Worm (Caenorhabditis elegans) whole organism, young adult: ENCODE measurements around the gene set-20.

ENCODE experiments used
- B0035.1 ChIP-seq: sonication (generic microtip); optimal IDR thresholded peaks from 2 replicates; lab custom pipeline; 2016; ENCODE audit warnings: missing genetic modification characterization, mild to moderate bottlenecking, missing compliant biosample characterization, missing genotype, missing genetic modification reagents
- C06A6.2 ChIP-seq: fragments of 200-800 bp; sonication (Bioruptor generic); conservative IDR thresholded peaks from 2 replicates; pipeline ENCODE4 v1.3.6; 2022; ENCODE audit warnings: missing genetic modification characterization, missing compliant biosample characterization
- D2030.7 ChIP-seq: fragments of 200-800 bp; sonication (Bioruptor generic); IDR thresholded peaks from 2 replicates; pipeline ENCODE4 v1.3.6; 2022; ENCODE audit warnings: missing genetic modification reagents, missing genetic modification characterization, missing compliant biosample characterization
- F22D6.2 ChIP-seq: sonication (generic microtip); optimal IDR thresholded peaks from 2 replicates; lab custom pipeline; 2016; ENCODE audit warnings: mild to moderate bottlenecking, missing genetic modification characterization, missing compliant biosample characterization
- F23B12.7 ChIP-seq: sonication (generic microtip); optimal IDR thresholded peaks from 2 replicates; lab custom pipeline; 2017; ENCODE audit warnings: missing genetic modification characterization, mild to moderate bottlenecking, missing compliant biosample characterization, antibody characterized with exemption, moderate library complexity; ENCODE audit not compliant: insufficient read depth
- F33H1.4 ChIP-seq: fragments of 200-800 bp; sonication (Bioruptor generic); IDR thresholded peaks from 2 replicates; pipeline ENCODE4 v1.3.6; 2022; ENCODE audit warnings: missing genetic modification reagents, missing genetic modification characterization, missing compliant biosample characterization
- F52B5.7 ChIP-seq: sonication (generic microtip); optimal IDR thresholded peaks from 2 replicates; lab custom pipeline; 2016; ENCODE audit warnings: mild to moderate bottlenecking, missing genetic modification characterization, missing compliant biosample characterization
- K11D2.4 ChIP-seq: fragments of 200-800 bp; sonication (Bioruptor generic); IDR thresholded peaks from 2 replicates; pipeline ENCODE4 v1.3.6; 2022; ENCODE audit warnings: missing genetic modification reagents, missing genetic modification characterization, missing compliant biosample characterization
- T07F8.4 ChIP-seq: sonication (generic microtip); optimal IDR thresholded peaks from 2 replicates; lab custom pipeline; 2016; ENCODE audit warnings: mild to moderate bottlenecking, missing genetic modification characterization, moderate library complexity, missing compliant biosample characterization
- T26A5.8 ChIP-seq: sonication (generic microtip); optimal IDR thresholded peaks from 2 replicates; lab custom pipeline; 2016; ENCODE audit warnings: missing genetic modification characterization, missing compliant biosample characterization
- ZK185.1 ChIP-seq: sonication (generic microtip); optimal IDR thresholded peaks from 2 replicates; lab custom pipeline; 2016; ENCODE audit warnings: mild to moderate bottlenecking, missing genetic modification characterization, missing compliant biosample characterization; ENCODE audit not compliant: poor library complexity, severe bottlenecking
- akir-1 ChIP-seq: fragments of 200-800 bp; sonication (Bioruptor generic); optimal IDR thresholded peaks from 2 replicates; lab custom pipeline; 2018; ENCODE audit warnings: mild to moderate bottlenecking, missing genetic modification characterization, moderate library complexity, missing compliant biosample characterization
- atf-7 ChIP-seq: sonication (generic microtip); optimal IDR thresholded peaks from 2 replicates; lab custom pipeline; 2017; ENCODE audit warnings: mild to moderate bottlenecking, missing genetic modification characterization, missing compliant biosample characterization
- athp-1 ChIP-seq: sonication (generic microtip); optimal IDR thresholded peaks from 2 replicates; lab custom pipeline; 2017; ENCODE audit warnings: mild to moderate bottlenecking, missing genetic modification characterization, missing compliant biosample characterization
- attf-5 ChIP-seq: fragments of 200-800 bp; sonication (Bioruptor generic); optimal IDR thresholded peaks from 2 replicates; lab custom pipeline; 2018; ENCODE audit warnings: mild to moderate bottlenecking, missing genetic modification characterization, missing compliant biosample characterization
- bed-1 ChIP-seq: fragments of 200-800 bp; sonication (Bioruptor generic); IDR thresholded peaks from 2 replicates; pipeline ENCODE4 v1.3.6; 2022; ENCODE audit warnings: missing genetic modification reagents, missing genetic modification characterization, missing compliant biosample characterization
- cebp-2 ChIP-seq: fragments of 200-800 bp; sonication (Bioruptor generic); IDR thresholded peaks from 2 replicates; pipeline ENCODE4 v1.3.6; 2022; ENCODE audit warnings: missing genetic modification characterization, missing compliant biosample characterization
- chd-7 ChIP-seq: sonication (generic microtip); optimal IDR thresholded peaks from 2 replicates; lab custom pipeline; 2016; ENCODE audit warnings: mild to moderate bottlenecking, missing genetic modification characterization, moderate library complexity, missing compliant biosample characterization
- dpff-1 ChIP-seq: sonication (generic microtip); optimal IDR thresholded peaks from 2 replicates; lab custom pipeline; 2017; ENCODE audit warnings: mild to moderate bottlenecking, missing genetic modification characterization, missing compliant biosample characterization
- egl-18 ChIP-seq: fragments of 200-800 bp; sonication (Bioruptor generic); IDR thresholded peaks from 2 replicates; pipeline ENCODE4 v1.3.6; 2022; ENCODE audit warnings: missing genetic modification reagents, missing genetic modification characterization, missing compliant biosample characterization
- egrh-3 ChIP-seq: fragments of 200-800 bp; sonication (Bioruptor generic); IDR thresholded peaks from 2 replicates; pipeline ENCODE4 v1.3.6; 2022; ENCODE audit warnings: missing genetic modification reagents, missing genetic modification characterization, missing compliant biosample characterization
- fkh-3 ChIP-seq: sonication (generic microtip); optimal IDR thresholded peaks from 2 replicates; lab custom pipeline; 2016; ENCODE audit warnings: mild to moderate bottlenecking, missing genetic modification characterization, missing compliant biosample characterization
- gei-17 ChIP-seq: fragments of 200-800 bp; sonication (Bioruptor generic); optimal IDR thresholded peaks from 2 replicates; lab custom pipeline; 2018; ENCODE audit warnings: mild to moderate bottlenecking, missing genetic modification characterization, missing compliant biosample characterization
- hlh-12 ChIP-seq: sonication (generic microtip); optimal IDR thresholded peaks from 2 replicates; lab custom pipeline; 2016; ENCODE audit warnings: missing genetic modification characterization, missing compliant biosample characterization
- hlh-26 ChIP-seq: fragments of 200-800 bp; sonication (Bioruptor generic); conservative IDR thresholded peaks from 2 replicates; pipeline ENCODE4 v1.3.6; 2022; ENCODE audit warnings: missing genetic modification reagents, missing genetic modification characterization, missing compliant biosample characterization
- hmg-1.2 ChIP-seq: fragments of 200-800 bp; sonication (Bioruptor generic); IDR thresholded peaks from 2 replicates; pipeline ENCODE4 v1.3.6; 2022; ENCODE audit warnings: missing genetic modification reagents, missing genetic modification characterization, missing compliant biosample characterization
- hmg-20 ChIP-seq: fragments of 200-800 bp; sonication (Bioruptor generic); IDR thresholded peaks from 2 replicates; pipeline ENCODE4 v1.3.6; 2022; ENCODE audit warnings: missing genetic modification reagents, missing genetic modification characterization, missing compliant biosample characterization
- hsf-1 ChIP-seq: fragments of 200-800 bp; sonication (Bioruptor generic); IDR thresholded peaks from 2 replicates; pipeline ENCODE4 v1.3.6; 2022; ENCODE audit warnings: missing genetic modification reagents, missing genetic modification characterization, missing compliant biosample characterization
- let-607 ChIP-seq, 2 experiments: fragments of 200-800 bp in 1 of 2; sonication (Bioruptor generic) in 1 of 2; sonication (generic microtip) in 1 of 2; optimal IDR thresholded peaks; 2 replicates each; lab custom pipeline; 2016 to 2018; ENCODE audit warnings: mild to moderate bottlenecking in 2 of 2, missing compliant biosample characterization in 2 of 2, missing genetic modification characterization in 2 of 2, moderate library complexity in 2 of 2, missing genotype in 1 of 2
- lin-26 ChIP-seq: fragments of 200-800 bp; sonication (Bioruptor generic); IDR thresholded peaks from 2 replicates; pipeline ENCODE4 v1.3.6; 2022; ENCODE audit warnings: missing genetic modification reagents, missing genetic modification characterization, missing compliant biosample characterization
- lin-35 ChIP-seq, 3 experiments: fragments of 150-350 bp in 2 of 3; sonication (generic microtip) in 1 of 3; optimal IDR thresholded peaks; 2 replicates each; lab custom pipeline; 2014 to 2018; ENCODE audit warnings: missing biosample characterization in 3 of 3, missing genetic modification characterization in 3 of 3, missing genetic modification reagents in 3 of 3
- lsl-1 ChIP-seq: fragments of 200-800 bp; sonication (Bioruptor generic); optimal IDR thresholded peaks from 2 replicates; lab custom pipeline; 2018; ENCODE audit warnings: mild to moderate bottlenecking, missing genetic modification characterization, moderate library complexity, missing compliant biosample characterization
- madf-10 ChIP-seq: sonication (generic microtip); optimal IDR thresholded peaks from 2 replicates; lab custom pipeline; 2016; ENCODE audit warnings: mild to moderate bottlenecking, missing genetic modification characterization, missing compliant biosample characterization
- madf-3 ChIP-seq: fragments of 200-800 bp; sonication (Bioruptor generic); IDR thresholded peaks from 2 replicates; pipeline ENCODE4 v1.3.6; 2022; ENCODE audit warnings: missing genetic modification reagents, missing genetic modification characterization, missing compliant biosample characterization
- madf-6 ChIP-seq: fragments of 200-800 bp; sonication (Bioruptor generic); IDR thresholded peaks from 2 replicates; pipeline ENCODE4 v1.3.6; 2022; ENCODE audit warnings: missing genetic modification reagents, missing genetic modification characterization, missing compliant biosample characterization
- mcd-1 ChIP-seq: fragments of 200-800 bp; sonication (Bioruptor generic); IDR thresholded peaks from 2 replicates; pipeline ENCODE4 v1.3.6; 2022; ENCODE audit warnings: missing genetic modification reagents, missing genetic modification characterization, missing compliant biosample characterization
- mxl-1 ChIP-seq: sonication (generic microtip); optimal IDR thresholded peaks from 2 replicates; lab custom pipeline; 2016; ENCODE audit warnings: missing genetic modification characterization, missing compliant biosample characterization
- nhr-120 ChIP-seq: fragments of 200-800 bp; sonication (Bioruptor generic); IDR thresholded peaks from 2 replicates; pipeline ENCODE4 v1.3.6; 2022; ENCODE audit warnings: missing genetic modification characterization, missing compliant biosample characterization
- nhr-27 ChIP-seq: fragments of 200-800 bp; sonication (Bioruptor generic); optimal IDR thresholded peaks from 2 replicates; lab custom pipeline; 2018; ENCODE audit warnings: mild to moderate bottlenecking, missing genetic modification characterization, moderate library complexity, missing compliant biosample characterization
- rpc-1 ChIP-seq, 2 experiments: fragments of 150-350 bp in 1 of 2; sonication (generic microtip) in 1 of 2; optimal IDR thresholded peaks; 2 replicates each; lab custom pipeline; 2014 to 2018; ENCODE audit warnings: missing biosample characterization in 1 of 2, missing genetic modification characterization in 1 of 2, missing genetic modification reagents in 1 of 2, missing genotype in 1 of 2
- sea-2 ChIP-seq: fragments of 200-800 bp; sonication (Bioruptor generic); IDR thresholded peaks from 2 replicates; pipeline ENCODE4 v1.3.6; 2022; ENCODE audit warnings: missing genetic modification characterization, missing compliant biosample characterization
- snpc-3.4 ChIP-seq: sonication (generic microtip); optimal IDR thresholded peaks from 2 replicates; lab custom pipeline; 2017; ENCODE audit warnings: missing genetic modification characterization, mild to moderate bottlenecking, missing compliant biosample characterization, antibody characterized with exemption, moderate library complexity, missing genotype, missing genetic modification reagents
- snpc-4 ChIP-seq, 5 experiments: fragments of 150-350 bp in 1 of 5; sonication (generic microtip) in 4 of 5; optimal IDR thresholded peaks; 2 replicates each; lab custom pipeline; 2014 to 2018; ENCODE audit warnings: missing genetic modification characterization in 5 of 5, missing biosample characterization in 3 of 5, antibody characterized with exemption in 2 of 5, mild to moderate bottlenecking in 2 of 5, missing compliant biosample characterization in 2 of 5, missing genotype in 2 of 5, moderate library complexity in 2 of 5, missing genetic modification reagents in 1 of 5
- tlf-1 ChIP-seq: fragments of 200-800 bp; sonication (Bioruptor generic); optimal IDR thresholded peaks from 2 replicates; lab custom pipeline; 2018; ENCODE audit warnings: mild to moderate bottlenecking, missing genetic modification characterization, missing compliant biosample characterization
- unc-130 ChIP-seq: sonication (generic microtip); optimal IDR thresholded peaks from 2 replicates; lab custom pipeline; 2016; ENCODE audit warnings: missing genetic modification reagents, missing genetic modification characterization, missing compliant biosample characterization
- zfh-2 ChIP-seq: fragments of 200-800 bp; sonication (Bioruptor generic); conservative IDR thresholded peaks from 2 replicates; pipeline ENCODE4 v1.3.6; 2022; ENCODE audit warnings: missing genetic modification reagents, missing genetic modification characterization, missing compliant biosample characterization
- ztf-22 ChIP-seq: fragments of 200-800 bp; sonication (Bioruptor generic); optimal IDR thresholded peaks from 2 replicates; lab custom pipeline; 2018; ENCODE audit warnings: mild to moderate bottlenecking, missing genetic modification characterization, moderate library complexity, missing compliant biosample characterization

set-20 gene

DNA sequence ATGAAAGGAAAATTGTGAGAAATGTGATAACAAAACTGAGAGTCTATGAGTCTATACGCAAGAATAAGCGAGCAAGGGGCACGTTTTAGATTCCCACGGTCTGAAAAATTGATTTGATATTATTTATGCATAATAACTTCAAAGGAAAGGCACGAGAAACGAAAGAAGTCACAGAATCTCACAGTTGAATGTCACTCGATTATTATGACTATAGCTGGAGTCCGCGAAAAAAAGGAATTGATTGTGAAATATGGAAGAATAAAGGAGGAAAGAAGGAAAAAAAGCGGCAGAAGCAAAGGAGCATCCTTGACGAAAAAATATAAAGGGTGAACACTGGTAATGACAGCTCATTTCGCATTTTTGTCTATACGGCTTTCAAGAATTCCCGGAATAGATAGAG is 24.7 kb upstream of the set-20 start, which contains the start of gene cat-1:
TSS of gene cat-1 (minus strand) at position 101 of the 400 bp plus-strand sequence.
- TF ChIP-seq akir-1 (GFP tag; lab: Kevin White, UChicago) = no peak
- TF ChIP-seq lin-35 (GFP tag; optimal IDR thresholded peaks at IDR 0.05; lab: Kevin White, UChicago) = no peak
- TF ChIP-seq egl-18 (GFP tag; lab: Robert Waterston, UW) = no peak
- TF ChIP-seq attf-5 (GFP tag; lab: Kevin White, UChicago) = no peak
- TF ChIP-seq fkh-3 (tag; lab: Kevin White, UChicago) = no peak
- no peak for TF ChIP-seq F52B5.7 (tag; lab: Kevin White, UChicago)
- no peak for TF ChIP-seq mxl-1 (tag; lab: Kevin White, UChicago)
- no peak for TF ChIP-seq rpc-1 (optimal IDR thresholded peaks at IDR 0.05; lab: Kevin White, UChicago)
- no peak for TF ChIP-seq rpc-1 (tag; optimal IDR thresholded peaks at IDR 0.05; lab: Kevin White, UChicago)
- no peak for TF ChIP-seq D2030.7 (GFP tag; lab: Robert Waterston, UW)
- no peak for TF ChIP-seq hlh-12
- no peak for TF ChIP-seq C06A6.2 (GFP tag; lab: Robert Waterston, UW)
- no peak for TF ChIP-seq madf-6 (GFP tag; lab: Robert Waterston, UW)
- no peak for TF ChIP-seq madf-10 (tag; lab: Kevin White, UChicago)
- TF ChIP-seq lin-26 (GFP tag; lab: Robert Waterston, UW) = no peak
- no peak for TF ChIP-seq ZK185.1 (tag; lab: Kevin White, UChicago)
- no peak for TF ChIP-seq lsl-1 (GFP tag; lab: Kevin White, UChicago)

DNA sequence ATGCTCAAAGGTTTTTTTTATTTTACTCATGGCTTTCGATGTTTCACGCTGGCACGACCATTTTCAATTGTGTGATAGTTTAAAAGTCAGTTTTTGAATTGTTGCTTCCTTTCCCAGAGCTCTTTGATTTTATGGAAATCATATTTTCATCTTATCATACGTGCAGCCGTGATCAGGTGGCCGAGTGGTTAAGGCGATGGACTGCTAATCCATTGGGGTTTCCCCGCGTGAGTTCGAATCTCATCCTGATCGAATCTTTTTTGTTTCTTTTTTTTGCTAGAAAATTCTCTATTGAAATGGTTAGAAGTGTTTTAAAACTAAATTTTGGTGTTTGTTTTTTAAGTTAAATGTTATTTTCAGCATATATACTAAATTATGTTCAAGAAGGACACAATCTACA is 23.2 kb upstream of the set-20 start:
- TF ChIP-seq chd-7 (tag; lab: Kevin White, UChicago) (no peak), unc-130 (GFP tag; lab: Kevin White, UChicago) (no peak), F33H1.4 (no peak), egrh-3 (no peak), mxl-1 (tag; lab: Kevin White, UChicago) (peak; percentile 21), zfh-2 (GFP tag; lab: Robert Waterston, UW) (no peak), T07F8.4 (tag; lab: Kevin White, UChicago) (no peak), gei-17 (GFP tag; lab: Kevin White, UChicago) (no peak), mcd-1 (GFP tag; lab: Robert Waterston, UW) (no peak), hmg-1.2 (peak; percentile 64), atf-7 (tag; lab: Kevin White, UChicago) (no peak), athp-1 (tag; lab: Kevin White, UChicago) (no peak), lsl-1 (GFP tag; lab: Kevin White, UChicago) (no peak), nhr-27 (tag; lab: Kevin White, UChicago) (no peak), madf-3 (GFP tag; lab: Robert Waterston, UW) (no peak), ztf-22 (no peak), nhr-120 (GFP tag; lab: Robert Waterston, UW) (0 out of 2 replicates have a peak, but pooled peaks have one; percentile 38), sea-2 (GFP tag; lab: Robert Waterston, UW) (no peak), F23B12.7 (tag; lab: Kevin White, UChicago) (no peak), tlf-1 (GFP tag; lab: Kevin White, UChicago) (no peak), hsf-1 (no peak), K11D2.4 (GFP tag; lab: Robert Waterston, UW) (no peak), dpff-1 (tag; lab: Kevin White, UChicago) (no peak), hlh-26 (GFP tag; lab: Robert Waterston, UW) (no peak), T26A5.8 (tag; lab: Kevin White, UChicago) (no peak), bed-1 (GFP tag; lab: Robert Waterston, UW) (no peak), F22D6.2 (no peak), B0035.1 (tag; lab: Kevin White, UChicago) (no peak), hmg-20 (no peak), let-607 (tag; optimal IDR thresholded peaks at IDR 0.05; lab: Kevin White, UChicago) (peak in 1 of 2 experiments; percentile 1), snpc-3.4 (tag; lab: Kevin White, UChicago) (no peak), cebp-2 (GFP tag; lab: Robert Waterston, UW) (no peak), snpc-4 (GFP tag; optimal IDR thresholded peaks at IDR 0.05; lab: Kevin White, UChicago) (peak; percentile 31), snpc-4 (tag; optimal IDR thresholded peaks at IDR 0.05; lab: Kevin White, UChicago) (peak in 1 of 4 experiments; percentile 56)
